Fruit fly (Drosophila melanogaster) whole organism: ENCODE results near the gene CG11601.

Experiments used
- CG8478 ChIP-seq: fragments of >200 bp; optimal IDR thresholded peaks from 2 replicates; lab custom pipeline; 2018; ENCODE audit warnings: inconsistent platforms
- Dll ChIP-seq: fragments of >200 bp; optimal IDR thresholded peaks from 2 replicates; lab custom pipeline; 2017
- EcR ChIP-seq, 2 experiments: fragments of >200 bp; optimal IDR thresholded peaks; 2 replicates each; lab custom pipeline; 2017; ENCODE audit warnings: missing biosample characterization in 2 of 2, missing genetic modification characterization in 2 of 2, missing genetic modification reagents in 2 of 2
- pan ChIP-seq: fragments of >200 bp; optimal IDR thresholded peaks from 2 replicates; lab custom pipeline; 2017
- psq ChIP-seq: fragments of >200 bp; optimal IDR thresholded peaks from 2 replicates; lab custom pipeline; 2017
- usp ChIP-seq: fragments of >200 bp; optimal IDR thresholded peaks from 2 replicates; lab custom pipeline; 2017; ENCODE audit warnings: missing biosample characterization, missing genetic modification characterization, mixed read lengths

CG11601 gene

dm6 chr2L:240176-240769 is 42.8 kb downstream of the CG11601 start:
- TF ChIP-seq usp (no peak), pan (lab: Kevin White, UChicago) (no peak), EcR (GFP tag; optimal IDR thresholded peaks at IDR 0.05; lab: Kevin White, UChicago) (no peak), psq (lab: Kevin White, UChicago) (no peak), Dll (lab: Kevin White, UChicago) (no peak), CG8478 (lab: Kevin White, UChicago) (no peak)

- no peak for TF ChIP-seq EcR (GFP tag; optimal IDR thresholded peaks at IDR 0.05; lab: Kevin White, UChicago)
- TF ChIP-seq psq (lab: Kevin White, UChicago), result no peak
- no peak for TF ChIP-seq pan (lab: Kevin White, UChicago)
- no peak for TF ChIP-seq CG8478 (lab: Kevin White, UChicago)
- TF ChIP-seq usp, result no peak
- TF ChIP-seq Dll (lab: Kevin White, UChicago), result no peak
Observed at dm6 chr2L:232187-232586, 50.9 kb downstream of the CG11601 start, which contains the start of gene CG13693. Gene CG13693, plus strand, starts transcription at chr2L:232487.
